Worm (Caenorhabditis elegans): ENCODE data around the gene cyp-33E3.

Gene cyp-33E3

DNA sequence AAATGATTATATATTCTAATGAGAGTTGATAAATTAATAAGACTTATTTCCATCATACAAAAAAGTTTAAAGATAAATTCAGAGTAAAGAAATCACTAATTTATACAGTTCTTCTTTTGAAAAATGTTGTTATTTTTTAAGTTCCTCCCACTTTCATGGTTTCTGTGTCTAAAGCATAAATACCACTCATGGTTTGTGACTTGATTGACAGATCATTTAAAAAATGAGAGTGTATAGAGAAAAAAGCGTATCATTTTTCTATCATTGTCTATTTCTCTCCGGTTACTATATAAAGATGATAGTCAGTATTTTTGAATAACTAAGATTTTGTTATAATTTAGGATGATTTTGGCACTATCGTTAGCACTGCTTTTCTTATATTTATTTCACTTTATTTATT, at the start of gene cyp-33E3:
TSS of gene cyp-33E3 (plus strand) at position 316 of the 400 bp plus-strand sequence.
- TF ChIP-seq daf-16 (GFP tag; optimal IDR thresholded peaks at IDR 0.05) (no peak), daf-16 (tag; optimal IDR thresholded peaks at IDR 0.05) (peak; percentile 41), hlh-30 (tag; optimal IDR thresholded peaks at IDR 0.05; ENCODE audit: insufficient read depth) (peak; percentile 18), nhr-28 (tag; optimal IDR thresholded peaks at IDR 0.05) (peak; percentile 90), dmd-6 (GFP tag; IDR thresholded peaks at IDR 0.05) (peak; percentile 45; the same call in 1 of the 2 replicates), pqm-1 (tag; optimal IDR thresholded peaks at IDR 0.05) (peak; percentile 14), unc-39 (tag; optimal IDR thresholded peaks at IDR 0.05) (no peak), dve-1 (tag; optimal IDR thresholded peaks at IDR 0.05; ENCODE audit: insufficient read depth) (peak; percentile 38), ceh-44 (GFP tag; IDR thresholded peaks at IDR 0.05) (no peak), T20F7.1 (GFP tag; optimal IDR thresholded peaks at IDR 0.05) (peak; percentile 34)

DNA sequence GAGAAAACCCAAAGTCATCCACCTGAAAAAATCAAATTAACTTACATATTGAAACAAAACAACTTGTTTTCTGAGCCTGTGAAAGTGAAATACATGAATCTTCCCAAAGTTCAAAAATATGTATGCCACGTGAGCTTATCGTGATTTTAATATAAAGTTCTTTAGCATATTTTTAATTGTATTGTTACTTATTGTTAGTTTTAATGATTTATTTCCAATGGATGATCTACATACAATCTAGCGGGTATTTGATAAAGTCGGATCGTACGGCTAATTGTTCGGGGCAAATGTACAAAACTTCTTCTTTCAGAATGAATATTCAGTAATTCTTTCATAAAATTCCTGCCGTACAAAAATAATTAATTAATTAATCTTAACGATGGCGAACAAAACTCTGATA, 44.5 kb upstream of the cyp-33E3 start, which contains the start of gene Y59H11AM.4:
TSS of gene Y59H11AM.4 (minus strand) at position 101 of the 400 bp plus-strand sequence.
- TF ChIP-seq pha-4 (GFP tag; IDR thresholded peaks at IDR 0.05): no peak
- no peak for TF ChIP-seq pha-4 (tag; optimal IDR thresholded peaks at IDR 0.05)
- no peak for TF ChIP-seq nhr-28 (tag; optimal IDR thresholded peaks at IDR 0.05)
- no peak for TF ChIP-seq nhr-111 (GFP tag; optimal IDR thresholded peaks at IDR 0.05)
- no peak for TF ChIP-seq nhr-6 (tag; optimal IDR thresholded peaks at IDR 0.05)
- no peak for TF ChIP-seq dpl-1 (GFP tag; optimal IDR thresholded peaks at IDR 0.05)

DNA sequence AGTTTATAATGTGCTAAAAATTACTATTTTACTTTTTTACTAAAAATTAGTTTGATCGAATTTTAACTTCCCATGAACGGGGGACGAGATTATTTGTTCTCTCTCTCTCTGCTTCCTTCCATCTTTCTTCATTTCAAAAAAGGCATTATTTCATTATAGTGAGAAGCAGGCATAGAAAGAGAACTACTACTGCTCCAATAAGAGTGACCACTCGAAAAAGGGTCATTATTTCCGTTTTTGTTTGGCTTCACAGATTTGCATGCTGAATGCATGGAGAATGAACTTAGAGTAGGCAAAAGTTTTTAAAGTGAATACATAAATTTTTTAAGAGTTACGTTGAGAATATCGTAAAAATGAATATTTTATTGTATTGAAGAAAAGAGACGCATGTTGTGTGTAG, 44.1 kb upstream of the cyp-33E3 start:
- TF ChIP-seq hif-1 (tag; optimal IDR thresholded peaks at IDR 0.05): no peak
- no peak for TF ChIP-seq lin-39 (tag; optimal IDR thresholded peaks at IDR 0.05)
- TF ChIP-seq snpc-1.2 (GFP tag; IDR thresholded peaks at IDR 0.05): no peak
- peak in 1 of 2 experiments; percentile 92 for TF ChIP-seq unc-62 (GFP tag; optimal IDR thresholded peaks at IDR 0.05 in 1 of 2)
- TF ChIP-seq unc-62 (tag; optimal IDR thresholded peaks at IDR 0.05): no peak
- TF ChIP-seq Y48G9A.11 (GFP tag; IDR thresholded peaks at IDR 0.05): no peak
- no peak for TF ChIP-seq ztf-7 (tag; optimal IDR thresholded peaks at IDR 0.05)
- TF ChIP-seq lir-3 (tag; optimal IDR thresholded peaks at IDR 0.05): no peak
- no peak for TF ChIP-seq hlh-11 (tag; optimal IDR thresholded peaks at IDR 0.05)
- TF ChIP-seq Y75B8A.6 (GFP tag; IDR thresholded peaks at IDR 0.05): no peak
- peak; percentile 10 for TF ChIP-seq aha-1 (tag)

DNA sequence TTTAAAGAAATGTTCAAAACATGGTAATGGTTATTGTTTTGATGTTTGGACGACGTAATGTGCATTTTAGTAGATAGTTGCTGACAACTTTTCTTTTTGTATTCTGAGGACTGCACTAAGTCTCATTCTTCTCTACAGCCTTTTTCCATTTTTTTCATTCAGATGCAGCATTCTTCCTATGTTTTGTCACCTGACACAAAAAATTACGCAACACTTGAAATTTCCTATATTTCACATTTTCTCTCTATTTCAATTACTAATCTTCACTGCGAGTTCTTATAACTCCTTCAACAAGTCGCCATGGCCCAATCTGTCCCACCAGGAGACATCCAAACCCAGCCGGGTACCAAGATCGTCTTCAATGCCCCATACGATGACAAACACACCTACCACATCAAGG, 43.7 kb upstream of the cyp-33E3 start, which contains the start of gene Y59H11AM.1:
TSS of gene Y59H11AM.1 (plus strand) at position 301 of the 400 bp plus-strand sequence.
- TF ChIP-seq hlh-11 (tag; optimal IDR thresholded peaks at IDR 0.05) (no peak), lim-7 (GFP tag; IDR thresholded peaks at IDR 0.05) (no peak), unc-39 (tag; optimal IDR thresholded peaks at IDR 0.05) (no peak), hlh-30 (tag; optimal IDR thresholded peaks at IDR 0.05; ENCODE audit: insufficient read depth) (no peak), daf-19 (GFP tag; conservative IDR thresholded peaks at IDR 0.05) (no peak), nhr-111 (GFP tag; optimal IDR thresholded peaks at IDR 0.05) (no peak), F49E8.2 (tag; optimal IDR thresholded peaks at IDR 0.05; ENCODE audit: borderline replicate concordance) (no peak), ctbp-1 (GFP tag; IDR thresholded peaks at IDR 0.05) (no peak), zfp-3 (GFP tag; conservative IDR thresholded peaks at IDR 0.05) (no peak), lin-39 (tag; optimal IDR thresholded peaks at IDR 0.05) (no peak), lin-29 (GFP tag; IDR thresholded peaks at IDR 0.05) (no peak), mes-2 (tag; optimal IDR thresholded peaks at IDR 0.05; ENCODE audit: poor library complexity, severe bottlenecking) (no peak), Y105C5A.15 (GFP tag; IDR thresholded peaks at IDR 0.05) (no peak), hmg-1.1 (GFP tag; IDR thresholded peaks at IDR 0.05) (no peak), set-16 (GFP tag; IDR thresholded peaks at IDR 0.05) (no peak)

All from whole organism, L4 larva.